Worm (Caenorhabditis elegans): ENCODE results near the gene F47H4.2.

DNA sequence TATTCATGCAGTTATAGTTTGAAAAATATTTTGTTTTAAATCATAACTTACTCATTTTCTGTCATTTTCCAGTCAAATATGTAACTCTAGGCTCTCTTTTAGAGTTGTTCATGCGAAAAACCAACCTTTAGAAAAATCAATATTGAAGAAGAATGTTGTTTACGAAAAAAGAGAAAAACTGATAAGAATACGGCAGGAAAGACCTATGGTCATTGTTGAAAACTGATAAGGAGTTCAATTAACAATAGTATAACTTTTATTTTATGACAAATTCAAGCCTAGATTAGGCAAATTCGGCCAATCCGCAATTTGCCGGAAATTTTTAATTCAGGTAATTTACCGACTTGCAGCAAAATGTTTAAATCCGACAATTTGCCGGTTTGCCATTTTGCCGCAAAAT lies 23.5 kb downstream of the F47H4.2 start, which contains the start of gene Y20C6A.1:
- no peak for TF ChIP-seq elt-1 (tag; optimal IDR thresholded peaks at IDR 0.05)
- TF ChIP-seq nhr-25 (tag; optimal IDR thresholded peaks at IDR 0.05): no peak
- no peak for TF ChIP-seq ama-1 (optimal IDR thresholded peaks at IDR 0.05)
